Worm (Caenorhabditis elegans) whole organism, late embryonic: ENCODE data around the gene T26C12.2.

Experiments
- C38D4.7 ChIP-seq: fragments of 200-800 bp; sonication (Bioruptor generic); optimal IDR thresholded peaks from 2 replicates; lab custom pipeline; 2018; ENCODE audit warnings: mild to moderate bottlenecking, missing genetic modification characterization, moderate library complexity, missing compliant biosample characterization
- F13H6.1 ChIP-seq: sonication (generic microtip); optimal IDR thresholded peaks from 2 replicates; lab custom pipeline; 2016; ENCODE audit warnings: missing genetic modification characterization, missing compliant biosample characterization
- T23F11.4 ChIP-seq: fragments of 200-800 bp; sonication (Bioruptor generic); optimal IDR thresholded peaks from 2 replicates; lab custom pipeline; 2018; ENCODE audit warnings: mild to moderate bottlenecking, missing genetic modification characterization, missing compliant biosample characterization
- ama-1 ChIP-seq: fragments of 150-350 bp; optimal IDR thresholded peaks from 2 replicates; lab custom pipeline; 2014
- ceh-14 ChIP-seq: sonication (generic microtip); optimal IDR thresholded peaks from 2 replicates; lab custom pipeline; 2016; ENCODE audit warnings: missing genotype, missing genetic modification characterization, missing compliant biosample characterization
- ceh-18 ChIP-seq: sonication (generic microtip); optimal IDR thresholded peaks from 2 replicates; lab custom pipeline; 2016; ENCODE audit warnings: missing genetic modification characterization, missing compliant biosample characterization
- ceh-19 ChIP-seq: fragments of 200-800 bp; sonication (Bioruptor generic); optimal IDR thresholded peaks from 2 replicates; lab custom pipeline; 2018; ENCODE audit warnings: mild to moderate bottlenecking, missing genetic modification characterization, missing compliant biosample characterization
- ceh-2 ChIP-seq: sonication (generic microtip); optimal IDR thresholded peaks from 2 replicates; lab custom pipeline; 2016; ENCODE audit warnings: missing genotype, missing genetic modification characterization, missing compliant biosample characterization
- ceh-30 ChIP-seq: fragments of 150-350 bp; optimal IDR thresholded peaks from 2 replicates; lab custom pipeline; 2014; ENCODE audit warnings: missing biosample characterization, missing genetic modification characterization
- ceh-34 ChIP-seq: sonication (generic microtip); optimal IDR thresholded peaks from 2 replicates; lab custom pipeline; 2016; ENCODE audit warnings: mild to moderate bottlenecking, missing genetic modification characterization, missing compliant biosample characterization
- ceh-45 ChIP-seq: fragments of 200-800 bp; sonication (Bioruptor generic); IDR thresholded peaks from 2 replicates; pipeline ENCODE4 v1.3.6; 2022; ENCODE audit warnings: missing genetic modification reagents, missing genetic modification characterization, missing compliant biosample characterization
- ceh-6 ChIP-seq: fragments of 200-800 bp; sonication (Bioruptor generic); optimal IDR thresholded peaks from 2 replicates; lab custom pipeline; 2018; ENCODE audit warnings: mild to moderate bottlenecking, missing genetic modification characterization, missing compliant biosample characterization
- ceh-9 ChIP-seq: sonication (generic microtip); optimal IDR thresholded peaks from 2 replicates; lab custom pipeline; 2016; ENCODE audit warnings: mild to moderate bottlenecking, missing genetic modification characterization, inconsistent platforms, missing compliant biosample characterization
- che-1 ChIP-seq: sonication (generic microtip); optimal IDR thresholded peaks from 2 replicates; lab custom pipeline; 2016; ENCODE audit warnings: mild to moderate bottlenecking, missing genetic modification characterization, missing compliant biosample characterization
- dmd-4 ChIP-seq: sonication (generic microtip); optimal IDR thresholded peaks from 2 replicates; lab custom pipeline; 2016; ENCODE audit warnings: borderline replicate concordance, missing genetic modification characterization, missing compliant biosample characterization
- dve-1 ChIP-seq: sonication (generic microtip); optimal IDR thresholded peaks from 2 replicates; lab custom pipeline; 2017; ENCODE audit warnings: antibody characterized with exemption, mild to moderate bottlenecking, missing genetic modification characterization, missing compliant biosample characterization
- elt-4 ChIP-seq: sonication (generic microtip); optimal IDR thresholded peaks from 2 replicates; lab custom pipeline; 2016; ENCODE audit warnings: missing genetic modification characterization, missing compliant biosample characterization
- fax-1 ChIP-seq: sonication (generic microtip); optimal IDR thresholded peaks from 2 replicates; lab custom pipeline; 2016; ENCODE audit warnings: missing genotype, missing genetic modification characterization, missing compliant biosample characterization
- fkh-6 ChIP-seq: sonication (generic microtip); optimal IDR thresholded peaks from 2 replicates; lab custom pipeline; 2016; ENCODE audit warnings: missing genetic modification characterization, missing compliant biosample characterization
- gmeb-2 ChIP-seq: sonication (generic microtip); optimal IDR thresholded peaks from 2 replicates; lab custom pipeline; 2016; ENCODE audit warnings: missing genetic modification characterization, inconsistent platforms, missing compliant biosample characterization
- hlh-15 ChIP-seq: sonication (generic microtip); optimal IDR thresholded peaks from 2 replicates; lab custom pipeline; 2016; ENCODE audit warnings: missing genetic modification characterization, missing compliant biosample characterization
- hlh-30 ChIP-seq: sonication (generic microtip); optimal IDR thresholded peaks from 2 replicates; lab custom pipeline; 2017; ENCODE audit warnings: antibody characterized with exemption, missing genetic modification characterization, missing compliant biosample characterization; ENCODE audit not compliant: insufficient read depth
- lim-6 ChIP-seq: sonication (generic microtip); optimal IDR thresholded peaks from 2 replicates; lab custom pipeline; 2016; ENCODE audit warnings: missing genetic modification characterization, missing compliant biosample characterization
- lin-11 ChIP-seq: fragments of 200-800 bp; sonication (Bioruptor generic); optimal IDR thresholded peaks from 2 replicates; lab custom pipeline; 2018; ENCODE audit warnings: mild to moderate bottlenecking, missing genetic modification characterization, missing compliant biosample characterization
- madf-2 ChIP-seq: sonication (generic microtip); optimal IDR thresholded peaks from 2 replicates; lab custom pipeline; 2017; ENCODE audit warnings: missing genetic modification characterization, missing compliant biosample characterization
- nfya-1 ChIP-seq: sonication (generic microtip); optimal IDR thresholded peaks from 2 replicates; lab custom pipeline; 2017; ENCODE audit warnings: missing genetic modification characterization, mild to moderate bottlenecking, missing compliant biosample characterization, antibody characterized with exemption, moderate library complexity
- nhr-232 ChIP-seq: sonication (generic microtip); optimal IDR thresholded peaks from 2 replicates; lab custom pipeline; 2016; ENCODE audit warnings: missing genetic modification characterization, missing compliant biosample characterization
- odd-2 ChIP-seq: sonication (generic microtip); optimal IDR thresholded peaks from 2 replicates; lab custom pipeline; 2017; ENCODE audit warnings: antibody characterized with exemption, mild to moderate bottlenecking, missing genetic modification characterization, missing compliant biosample characterization
- pag-3 ChIP-seq: sonication (generic microtip); optimal IDR thresholded peaks from 2 replicates; lab custom pipeline; 2016; ENCODE audit warnings: missing compliant biosample characterization, missing genetic modification characterization, borderline replicate concordance
- pat-9 ChIP-seq: fragments of 200-800 bp; sonication (Bioruptor generic); optimal IDR thresholded peaks from 2 replicates; lab custom pipeline; 2018; ENCODE audit warnings: mild to moderate bottlenecking, missing genetic modification characterization, moderate library complexity, missing compliant biosample characterization
- pax-1 ChIP-seq: fragments of 150-350 bp; optimal IDR thresholded peaks from 2 replicates; lab custom pipeline; 2014; ENCODE audit warnings: missing biosample characterization, missing genetic modification characterization
- pha-4 ChIP-seq: fragments of 150-350 bp; optimal IDR thresholded peaks from 2 replicates; lab custom pipeline; 2018; ENCODE audit warnings: missing biosample characterization, missing genetic modification reagents, missing genetic modification characterization
- pqm-1 ChIP-seq: sonication (generic microtip); optimal IDR thresholded peaks from 2 replicates; lab custom pipeline; 2016; ENCODE audit warnings: missing genetic modification characterization, missing compliant biosample characterization
- pros-1 ChIP-seq: fragments of 150-350 bp; optimal IDR thresholded peaks from 2 replicates; lab custom pipeline; 2014; ENCODE audit warnings: missing biosample characterization, missing genetic modification reagents, missing genetic modification characterization
- ref-2 ChIP-seq: sonication (generic microtip); optimal IDR thresholded peaks from 2 replicates; lab custom pipeline; 2016; ENCODE audit warnings: missing genetic modification characterization, missing compliant biosample characterization
- sdc-2 ChIP-seq: sonication (generic microtip); optimal IDR thresholded peaks from 2 replicates; lab custom pipeline; 2016; ENCODE audit warnings: missing genotype, missing genetic modification characterization, missing compliant biosample characterization
- sox-4 ChIP-seq: sonication (generic microtip); optimal IDR thresholded peaks from 2 replicates; lab custom pipeline; 2017; ENCODE audit warnings: mild to moderate bottlenecking, missing genetic modification characterization, inconsistent platforms, missing compliant biosample characterization
- syd-9 ChIP-seq: sonication (generic microtip); optimal IDR thresholded peaks from 2 replicates; lab custom pipeline; 2016; ENCODE audit warnings: mild to moderate bottlenecking, missing genetic modification characterization, moderate library complexity, missing compliant biosample characterization
- tbx-2 ChIP-seq: sonication (generic microtip); optimal IDR thresholded peaks from 2 replicates; lab custom pipeline; 2016; ENCODE audit warnings: missing genetic modification characterization, missing compliant biosample characterization
- ttx-3 ChIP-seq: sonication (generic microtip); optimal IDR thresholded peaks from 2 replicates; lab custom pipeline; 2016; ENCODE audit warnings: missing genetic modification reagents, missing genetic modification characterization, missing compliant biosample characterization
- unc-3 ChIP-seq, 2 experiments: fragments of 200-800 bp in 1 of 2; sonication (Bioruptor generic) in 1 of 2; sonication (generic microtip) in 1 of 2; conservative IDR thresholded peaks in 1 of 2; optimal IDR thresholded peaks in 1 of 2; 2 replicates each; pipeline versions ENCODE4 v1.3.6 to Lab custom; 2016 to 2022; ENCODE audit warnings: missing compliant biosample characterization in 2 of 2, missing genetic modification characterization in 2 of 2, missing genetic modification reagents in 1 of 2
- unc-55 ChIP-seq: sonication (generic microtip); optimal IDR thresholded peaks from 2 replicates; lab custom pipeline; 2017; ENCODE audit warnings: missing biosample characterization, missing genetic modification reagents, missing genetic modification characterization
- unc-86 ChIP-seq: sonication (generic microtip); optimal IDR thresholded peaks from 2 replicates; lab custom pipeline; 2016; ENCODE audit warnings: missing genetic modification characterization, missing compliant biosample characterization
- ztf-16 ChIP-seq: sonication (generic microtip); optimal IDR thresholded peaks from 2 replicates; lab custom pipeline; 2017; ENCODE audit warnings: missing genetic modification characterization, missing compliant biosample characterization

The T26C12.2 gene

DNA sequence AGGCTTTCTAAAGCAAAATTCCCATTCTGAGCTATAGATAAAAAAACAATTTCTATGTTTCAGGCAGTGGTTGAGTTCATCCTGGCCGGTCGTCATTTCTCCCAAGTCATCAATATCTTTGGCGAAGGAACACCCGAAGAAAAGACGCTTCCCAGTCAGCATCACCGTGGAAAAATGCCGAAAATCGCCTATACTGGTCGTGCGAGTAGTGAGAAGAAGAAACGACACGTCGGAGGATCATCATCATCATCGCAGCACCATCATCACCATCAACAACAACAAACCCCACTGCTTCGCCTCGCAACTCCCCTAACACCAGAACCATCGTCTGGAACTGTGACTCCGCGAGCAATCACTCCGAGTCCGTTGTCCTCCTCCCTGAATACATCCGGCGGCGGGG lies 14.0 kb downstream of the T26C12.2 start:
- TF ChIP-seq ceh-14 (tag; lab: Kevin White, UChicago) (no peak), sdc-2 (tag; lab: Kevin White, UChicago) (no peak), ceh-18 (tag; lab: Kevin White, UChicago) (no peak), fax-1 (no peak), ceh-19 (GFP tag; lab: Kevin White, UChicago) (no peak), unc-3 (GFP tag; conservative IDR thresholded peaks at IDR 0.05; lab: Robert Waterston, UW) (no peak), unc-3 (tag; optimal IDR thresholded peaks at IDR 0.05; lab: Kevin White, UChicago) (no peak), C38D4.7 (GFP tag; lab: Kevin White, UChicago) (no peak), fkh-6 (no peak), gmeb-2 (tag; lab: Kevin White, UChicago) (no peak), ref-2 (tag; lab: Kevin White, UChicago) (no peak), ceh-2 (tag; lab: Kevin White, UChicago) (no peak), sox-4 (tag; lab: Kevin White, UChicago) (no peak), che-1 (no peak), nhr-232 (tag; lab: Kevin White, UChicago) (no peak), unc-55 (GFP tag; lab: Kevin White, UChicago) (no peak)

ce11 chrIV:3250020-3250419 lies 15.5 kb downstream of the T26C12.2 start:
- TF ChIP-seq F13H6.1 (no peak), ttx-3 (tag; lab: Kevin White, UChicago) (no peak), ref-2 (tag; lab: Kevin White, UChicago) (no peak), pros-1 (tag; lab: Kevin White, UChicago) (no peak), ceh-6 (GFP tag; lab: Kevin White, UChicago) (no peak), ama-1 (lab: Kevin White, UChicago) (no peak), pag-3 (tag; lab: Kevin White, UChicago) (no peak), unc-86 (no peak), elt-4 (tag; lab: Kevin White, UChicago) (no peak), ceh-30 (tag; lab: Kevin White, UChicago) (no peak), ceh-18 (tag; lab: Kevin White, UChicago) (no peak), ztf-16 (tag; lab: Kevin White, UChicago) (no peak), fax-1 (no peak), ceh-19 (GFP tag; lab: Kevin White, UChicago) (no peak), lim-6 (tag; lab: Kevin White, UChicago) (no peak), syd-9 (no peak)

DNA sequence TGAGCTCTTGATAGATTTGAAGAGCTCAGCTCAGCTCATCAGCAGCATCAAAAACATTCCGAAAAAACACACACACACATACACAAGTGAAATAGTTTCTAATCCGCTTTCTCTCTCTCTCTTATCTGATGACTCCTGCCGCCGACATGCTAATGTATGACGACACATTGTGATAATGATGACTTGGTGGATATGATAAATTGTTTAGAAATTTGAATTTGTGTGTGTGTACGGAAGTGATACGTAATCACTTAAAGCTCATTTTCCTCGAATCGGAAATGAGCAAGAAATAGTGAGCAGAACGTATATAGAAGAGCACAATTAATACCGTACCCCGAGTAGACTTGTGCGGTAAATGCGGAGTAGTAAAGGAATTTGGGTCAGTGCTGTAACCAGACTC lies 18.7 kb downstream of the T26C12.2 start:
- TF ChIP-seq pat-9 (tag; lab: Kevin White, UChicago) (no peak), sdc-2 (tag; lab: Kevin White, UChicago) (no peak), ceh-6 (GFP tag; lab: Kevin White, UChicago) (no peak), pha-4 (tag; lab: Kevin White, UChicago) (no peak), odd-2 (tag; lab: Kevin White, UChicago) (no peak), lin-11 (tag; lab: Kevin White, UChicago) (no peak), pag-3 (tag; lab: Kevin White, UChicago) (no peak), nfya-1 (tag; lab: Kevin White, UChicago) (no peak), C38D4.7 (GFP tag; lab: Kevin White, UChicago) (no peak), ceh-45 (GFP tag; lab: Robert Waterston, UW) (no peak), pax-1 (tag; lab: Kevin White, UChicago) (no peak), T23F11.4 (no peak), lim-6 (tag; lab: Kevin White, UChicago) (no peak), nhr-232 (tag; lab: Kevin White, UChicago) (no peak), tbx-2 (tag; lab: Kevin White, UChicago) (no peak), ref-2 (tag; lab: Kevin White, UChicago) (no peak)

DNA sequence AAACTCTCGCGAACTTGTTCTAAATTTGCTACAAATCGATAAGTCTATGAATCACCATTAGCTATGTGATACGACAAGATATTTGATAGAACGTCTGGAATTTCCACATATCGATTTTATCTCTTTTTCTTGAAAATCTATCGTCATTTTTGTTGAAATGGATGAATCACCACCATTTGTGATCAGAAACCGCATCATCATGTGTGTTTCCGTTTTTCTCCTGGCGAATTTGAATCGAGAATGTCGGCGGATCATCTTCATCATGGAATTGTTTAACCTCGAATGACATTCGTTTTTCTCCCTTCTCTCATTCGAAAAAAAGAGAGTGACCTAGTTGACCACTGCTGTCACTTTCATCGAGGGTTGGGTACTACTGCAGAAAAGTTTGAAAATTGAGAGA lies 31.3 kb downstream of the T26C12.2 start:
- TF ChIP-seq dmd-4 (tag; lab: Kevin White, UChicago) (no peak), pqm-1 (tag; lab: Kevin White, UChicago) (no peak), madf-2 (tag; lab: Kevin White, UChicago) (no peak), dve-1 (tag; lab: Kevin White, UChicago) (no peak), ceh-34 (no peak), ceh-14 (tag; lab: Kevin White, UChicago) (no peak), ceh-6 (GFP tag; lab: Kevin White, UChicago) (no peak), ceh-18 (tag; lab: Kevin White, UChicago) (no peak), ztf-16 (tag; lab: Kevin White, UChicago) (no peak), pros-1 (tag; lab: Kevin White, UChicago) (no peak), elt-4 (tag; lab: Kevin White, UChicago) (no peak), lin-11 (tag; lab: Kevin White, UChicago) (no peak), gmeb-2 (tag; lab: Kevin White, UChicago) (no peak), che-1 (no peak), ceh-9 (no peak), ceh-2 (tag; lab: Kevin White, UChicago) (no peak), hlh-30 (no peak), hlh-15 (tag; lab: Kevin White, UChicago) (no peak)
